Worm (Caenorhabditis elegans): Measurements from ENCODE around the gene C05E11.3.
A peak's percentile ranks its signal among the peaks of the same experiment; 100 is the strongest.

C05E11.3 gene

ce11 chrX:4577941-4578340, at the start of gene C05E11.3:
Gene C05E11.3 (plus strand): TSS chrX:4578241.
- TF ChIP-seq dao-5 (tag; optimal IDR thresholded peaks at IDR 0.05): no peak
- no peak for TF ChIP-seq him-1 (tag; optimal IDR thresholded peaks at IDR 0.05)
- no peak for TF ChIP-seq W03F9.2 (tag; optimal IDR thresholded peaks at IDR 0.05)

DNA sequence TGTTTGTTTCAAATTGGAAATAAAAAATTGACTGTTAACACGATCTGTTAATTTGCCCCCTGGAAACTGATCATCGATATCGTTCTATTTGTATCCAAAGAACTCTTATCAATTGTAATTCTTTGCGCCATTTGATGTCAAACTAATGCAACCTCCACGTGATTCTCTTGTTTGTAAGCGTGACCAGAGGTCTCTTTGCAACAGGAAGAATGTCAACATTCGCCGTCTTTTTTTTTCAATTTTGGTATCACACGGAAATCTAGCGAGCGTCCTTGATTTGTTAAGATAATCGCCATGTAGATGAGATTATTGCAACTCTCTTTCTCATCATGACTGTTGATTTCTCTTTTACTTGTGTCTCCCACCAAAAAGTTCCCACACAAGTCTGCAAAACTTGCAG, 49.1 kb upstream of the C05E11.3 start:
- TF ChIP-seq dao-5 (tag; optimal IDR thresholded peaks at IDR 0.05) (no peak), W03F9.2 (tag; optimal IDR thresholded peaks at IDR 0.05) (peak; percentile 1), him-1 (tag; optimal IDR thresholded peaks at IDR 0.05) (no peak)

DNA sequence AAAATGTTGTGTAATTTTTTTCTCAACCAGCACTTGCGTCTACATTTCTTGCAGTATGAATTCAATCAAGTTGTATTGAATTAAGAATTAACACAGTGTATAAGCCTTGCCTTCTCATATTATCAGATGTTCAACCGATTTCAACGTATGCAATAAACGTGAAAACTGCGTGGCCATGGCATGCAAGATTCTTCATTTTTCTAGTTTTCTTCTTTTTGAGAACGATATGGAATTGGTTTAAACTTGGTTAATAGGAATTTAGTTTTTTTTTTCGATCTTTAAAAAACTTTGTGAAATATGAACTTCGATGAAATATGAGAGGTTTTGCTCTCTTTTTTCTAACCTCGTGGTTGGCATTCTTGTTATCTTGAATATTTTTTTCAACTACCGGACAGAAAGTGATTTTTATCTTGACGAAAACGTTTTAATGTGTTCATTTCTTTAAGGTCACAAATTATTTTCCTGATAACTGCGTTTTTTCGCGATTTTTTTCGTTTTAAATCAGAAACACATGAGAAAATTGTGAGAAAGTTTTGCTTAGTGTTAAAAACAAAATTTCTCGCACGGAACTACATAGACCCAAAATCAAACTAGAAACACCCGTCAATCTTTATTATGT, 47.5 kb upstream of the C05E11.3 start:
- no peak for TF ChIP-seq dao-5 (tag; optimal IDR thresholded peaks at IDR 0.05)
- no peak for TF ChIP-seq W03F9.2 (tag; optimal IDR thresholded peaks at IDR 0.05)
- TF ChIP-seq him-1 (tag; optimal IDR thresholded peaks at IDR 0.05): no peak

ce11 chrX:4532160-4532741, 45.8 kb upstream of the C05E11.3 start, which contains the start of gene nhr-35:
Gene nhr-35 (plus strand): TSS chrX:4532691.
- no peak for TF ChIP-seq W03F9.2 (tag; optimal IDR thresholded peaks at IDR 0.05)
- no peak for TF ChIP-seq dao-5 (tag; optimal IDR thresholded peaks at IDR 0.05)
- TF ChIP-seq him-1 (tag; optimal IDR thresholded peaks at IDR 0.05): no peak

ce11 chrX:4534112-4534511, 43.9 kb upstream of the C05E11.3 start:
- TF ChIP-seq dao-5 (tag; optimal IDR thresholded peaks at IDR 0.05) (no peak), W03F9.2 (tag; optimal IDR thresholded peaks at IDR 0.05) (no peak), him-1 (tag; optimal IDR thresholded peaks at IDR 0.05) (no peak)

ce11 chrX:4544543-4544942, 33.5 kb upstream of the C05E11.3 start, which contains the start of gene C07A12.2:
Gene C07A12.2 (plus strand): TSS chrX:4544843.
- TF ChIP-seq dao-5 (tag; optimal IDR thresholded peaks at IDR 0.05) (no peak), him-1 (tag; optimal IDR thresholded peaks at IDR 0.05) (no peak), W03F9.2 (tag; optimal IDR thresholded peaks at IDR 0.05) (no peak)

DNA sequence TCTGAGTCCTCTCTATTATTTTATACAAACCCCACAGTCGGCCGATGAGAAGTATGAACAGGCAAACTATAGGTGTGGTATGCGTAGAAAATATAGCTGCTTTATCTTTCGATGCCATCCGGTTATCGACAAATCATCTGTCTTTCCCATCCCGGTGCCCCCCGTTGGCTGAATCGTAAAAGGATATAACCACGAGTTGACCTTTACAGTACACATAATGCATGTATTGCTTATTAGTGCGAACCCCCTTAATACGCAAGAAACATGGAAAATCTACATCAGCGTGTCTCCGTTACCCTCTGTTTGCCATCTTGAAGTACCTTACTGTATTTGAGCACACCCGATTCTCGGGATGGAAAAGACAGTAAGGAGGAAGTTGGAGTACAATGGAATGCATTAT, 29.1 kb upstream of the C05E11.3 start:
- no peak for TF ChIP-seq W03F9.2 (tag; optimal IDR thresholded peaks at IDR 0.05)
- no peak for TF ChIP-seq him-1 (tag; optimal IDR thresholded peaks at IDR 0.05)
- TF ChIP-seq dao-5 (tag; optimal IDR thresholded peaks at IDR 0.05): no peak

DNA sequence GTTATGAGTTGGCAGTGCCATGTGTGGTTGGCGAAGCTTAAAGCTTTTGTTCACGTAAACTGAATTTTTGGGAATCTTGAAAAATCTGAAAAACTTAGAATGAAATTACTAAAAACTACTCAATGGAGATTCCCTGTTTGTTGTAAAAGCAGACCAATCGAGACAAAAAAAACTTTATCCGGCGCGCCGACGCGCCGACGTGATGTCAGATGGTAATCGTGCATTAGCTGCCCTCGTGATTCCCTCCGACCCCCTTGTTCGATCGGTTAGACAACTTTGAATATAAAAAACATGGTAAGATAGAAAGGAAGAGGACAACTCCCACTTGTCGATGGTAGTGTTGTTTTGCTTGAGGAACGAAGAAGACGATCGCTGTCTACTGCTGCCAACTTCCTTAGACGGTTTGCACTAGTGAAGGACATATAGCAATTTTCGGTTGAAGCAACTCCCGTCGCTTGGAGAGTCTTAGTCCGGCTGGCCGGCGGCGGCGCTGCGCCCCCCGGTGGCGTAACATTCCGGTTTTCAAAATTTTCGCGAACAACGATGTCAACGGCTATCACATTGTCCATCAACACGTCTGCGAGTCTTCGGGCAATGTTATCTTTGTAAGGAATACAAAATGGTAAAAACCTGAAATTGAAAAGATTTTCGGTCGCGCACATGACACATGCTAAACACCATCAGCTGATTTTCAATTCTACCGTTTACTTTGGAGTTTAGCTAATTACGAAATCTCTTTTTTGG, 28.0 kb upstream of the C05E11.3 start, which contains the start of gene C07A12.18:
Gene C07A12.18 (minus strand): TSS at position 51 of the 744 bp plus-strand sequence.
- TF ChIP-seq him-1 (tag; optimal IDR thresholded peaks at IDR 0.05) (no peak), dao-5 (tag; optimal IDR thresholded peaks at IDR 0.05) (no peak), W03F9.2 (tag; optimal IDR thresholded peaks at IDR 0.05) (no peak)

ce11 chrX:4550987-4551386, 27.1 kb upstream of the C05E11.3 start:
- no peak for TF ChIP-seq dao-5 (tag; optimal IDR thresholded peaks at IDR 0.05)
- TF ChIP-seq him-1 (tag; optimal IDR thresholded peaks at IDR 0.05): no peak
- TF ChIP-seq W03F9.2 (tag; optimal IDR thresholded peaks at IDR 0.05): no peak

- TF ChIP-seq W03F9.2 (tag; optimal IDR thresholded peaks at IDR 0.05): no peak
- TF ChIP-seq dao-5 (tag; optimal IDR thresholded peaks at IDR 0.05): no peak
- TF ChIP-seq him-1 (tag; optimal IDR thresholded peaks at IDR 0.05): no peak
These were observed 25.0 kb upstream of the C05E11.3 start for ce11 chrX:4553033-4553432.

- TF ChIP-seq him-1 (tag; optimal IDR thresholded peaks at IDR 0.05) (no peak), W03F9.2 (tag; optimal IDR thresholded peaks at IDR 0.05) (no peak), dao-5 (tag; optimal IDR thresholded peaks at IDR 0.05) (no peak)
These were observed 24.6 kb upstream of the C05E11.3 start for ce11 chrX:4553491-4553890.

- TF ChIP-seq him-1 (tag; optimal IDR thresholded peaks at IDR 0.05) (no peak), W03F9.2 (tag; optimal IDR thresholded peaks at IDR 0.05) (no peak), dao-5 (tag; optimal IDR thresholded peaks at IDR 0.05) (no peak)
These were observed 23.7 kb upstream of the C05E11.3 start, which contains the start of gene ham-2 for ce11 chrX:4554385-4554784. Gene ham-2 (plus strand): TSS chrX:4554685.

- no peak for TF ChIP-seq W03F9.2 (tag; optimal IDR thresholded peaks at IDR 0.05)
These were observed 22.0 kb upstream of the C05E11.3 start for ce11 chrX:4556028-4556427.

- no peak for TF ChIP-seq him-1 (tag; optimal IDR thresholded peaks at IDR 0.05)
- TF ChIP-seq dao-5 (tag; optimal IDR thresholded peaks at IDR 0.05): no peak
- no peak for TF ChIP-seq W03F9.2 (tag; optimal IDR thresholded peaks at IDR 0.05)
These were observed 16.2 kb upstream of the C05E11.3 start, which contains the start of gene C05E11.6 for ce11 chrX:4561863-4562262. Gene C05E11.6 (plus strand): TSS chrX:4562163.

Data from whole organism, L4/young adult.